Fruit fly (Drosophila melanogaster) whole organism, wandering third instar larva: ENCODE measurements around the gene pyd.
A peak's percentile ranks its signal among the peaks of the same experiment; 100 is the strongest.

ENCODE experiments used
- Abd-B ChIP-seq: fragments of >200 bp; optimal IDR thresholded peaks from 2 replicates; lab custom pipeline; 2017; ENCODE audit warnings: missing biosample characterization, missing genetic modification characterization
- br ChIP-seq: fragments of 200-800 bp; sonication (Bioruptor generic); optimal IDR thresholded peaks from 2 replicates; lab custom pipeline; 2016; ENCODE audit warnings: missing biosample characterization, missing genetic modification characterization
- dmrt93B ChIP-seq: fragments of 200-800 bp; sonication (Bioruptor generic); optimal IDR thresholded peaks from 2 replicates; lab custom pipeline; 2018; ENCODE audit warnings: missing biosample characterization, mild to moderate bottlenecking, missing genetic modification characterization
- h ChIP-seq: fragments of 200-800 bp; sonication (Bioruptor generic); optimal IDR thresholded peaks from 3 replicates; lab custom pipeline; 2016; ENCODE audit warnings: missing biosample characterization, mild to moderate bottlenecking, missing genetic modification characterization
- jim ChIP-seq: fragments of 175-275, 200-325 bp; sonication (Bioruptor generic); optimal IDR thresholded peaks from 2 replicates; lab custom pipeline; 2016; ENCODE audit warnings: missing biosample characterization, mild to moderate bottlenecking, missing genetic modification characterization
- pan ChIP-seq: fragments of >200 bp; optimal IDR thresholded peaks from 2 replicates; lab custom pipeline; 2017
- psq ChIP-seq: fragments of 200-800 bp; sonication (Bioruptor generic); optimal IDR thresholded peaks from 3 replicates; lab custom pipeline; 2017; ENCODE audit warnings: missing biosample characterization, mild to moderate bottlenecking, missing genetic modification characterization, moderate library complexity

DNA sequence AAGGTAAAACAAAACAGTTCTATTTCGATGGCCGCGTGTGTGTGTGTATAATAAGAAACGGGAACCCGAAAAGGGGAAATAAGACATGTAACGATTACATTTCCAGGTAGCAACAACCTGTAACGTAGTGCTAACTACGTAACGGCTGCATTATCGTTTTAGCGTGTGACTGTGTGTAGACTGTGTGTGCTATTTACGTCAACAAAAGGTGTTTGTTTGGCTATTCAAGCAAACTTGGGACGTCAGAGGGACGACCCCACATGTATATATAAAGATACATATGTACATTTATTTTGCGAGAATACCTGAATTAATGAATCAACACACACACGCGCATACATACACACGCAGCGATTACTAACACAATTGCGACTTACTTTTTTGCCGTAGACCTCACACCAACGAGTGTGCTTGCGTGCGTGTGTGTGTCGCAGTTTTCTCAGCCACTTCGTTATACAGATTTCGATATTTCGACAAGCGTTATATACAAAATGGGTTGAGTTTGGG, 112.1 kb downstream of the pyd start:
- no peak for TF ChIP-seq dmrt93B
- TF ChIP-seq h (GFP tag; lab: Kevin White, UChicago): peak; percentile 64
- TF ChIP-seq psq: no peak
- no peak for TF ChIP-seq jim
- no peak for TF ChIP-seq pan (lab: Kevin White, UChicago)
- peak; percentile 35 for TF ChIP-seq br
- TF ChIP-seq Abd-B (GFP tag; lab: Kevin White, UChicago): no peak
